Fruit fly (Drosophila melanogaster): ENCODE measurements around the gene Pcyt2.

Gene Pcyt2

DNA sequence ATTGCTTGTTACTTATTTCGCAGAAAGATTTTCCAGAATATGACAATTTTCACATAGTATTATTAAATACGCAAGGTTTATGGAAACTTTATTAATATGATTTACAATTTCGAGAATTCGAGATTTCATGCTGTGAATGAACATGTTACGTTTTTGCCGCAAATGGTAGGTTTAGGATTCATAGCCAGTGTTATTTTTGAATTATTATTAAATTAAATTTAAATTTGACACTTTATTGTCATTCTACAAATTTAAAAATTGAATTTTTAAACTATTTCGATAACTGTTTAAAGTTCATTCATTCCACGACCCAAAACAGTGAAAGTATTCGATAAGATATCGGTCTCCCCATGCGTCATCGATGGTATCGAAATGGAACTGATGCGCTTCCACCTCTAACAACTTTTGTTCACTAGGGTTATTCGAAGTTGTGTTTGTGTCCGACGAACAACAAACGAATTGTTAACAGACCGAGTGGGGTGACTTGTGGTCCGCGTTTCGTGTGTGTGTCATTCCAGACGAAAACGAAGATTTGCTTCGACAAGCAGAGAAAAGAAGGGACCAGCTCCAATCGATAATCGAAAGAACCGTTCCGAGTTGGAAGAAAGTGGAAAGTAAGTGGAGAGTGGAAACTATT is 7.5 kb upstream of the Pcyt2 start, which contains the start of the genes CG32313 and Pcyt1 (continued):
- TF ChIP-seq CG30403 (GFP tag; optimal IDR thresholded peaks at IDR 0.05): no peak
- TF ChIP-seq rib (GFP tag; IDR thresholded peaks at IDR 0.05): no peak
- no peak for TF ChIP-seq wor (GFP tag; IDR thresholded peaks at IDR 0.05)
- no peak for TF ChIP-seq CG4820 (GFP tag; optimal IDR thresholded peaks at IDR 0.05)
- no peak for TF ChIP-seq CG11247 (GFP tag; IDR thresholded peaks at IDR 0.05)
- no peak for TF ChIP-seq nau (GFP tag; optimal IDR thresholded peaks at IDR 0.05)
- TF ChIP-seq Nf-YA (GFP tag; IDR thresholded peaks at IDR 0.05): no peak
- no peak for TF ChIP-seq Taf1 (GFP tag; IDR thresholded peaks at IDR 0.05)
- no peak for TF ChIP-seq CG12071 (GFP tag; optimal IDR thresholded peaks at IDR 0.05)
- no peak for TF ChIP-seq Fer2 (tag; optimal IDR thresholded peaks at IDR 0.05)
- TF ChIP-seq fd102C (GFP tag; optimal IDR thresholded peaks at IDR 0.05): no peak
- TF ChIP-seq CG3407 (GFP tag; optimal IDR thresholded peaks at IDR 0.05): no peak
- no peak for TF ChIP-seq E2f1 (GFP tag; IDR thresholded peaks at IDR 0.05)
- TF ChIP-seq CG3163 (GFP tag; optimal IDR thresholded peaks at IDR 0.05): peak; percentile 9
- TF ChIP-seq Vsx1 (GFP tag; optimal IDR thresholded peaks at IDR 0.05): no peak
- 0 out of 2 replicates have a peak, but pooled peaks have one; percentile 10 for TF ChIP-seq CG3847 (GFP tag; IDR thresholded peaks at IDR 0.05)
- TF ChIP-seq CG12155 (GFP tag; optimal IDR thresholded peaks at IDR 0.05): peak; percentile 12
- no peak for TF ChIP-seq CG18764 (GFP tag; optimal IDR thresholded peaks at IDR 0.05)
- no peak for TF ChIP-seq CG18619 (GFP tag; optimal IDR thresholded peaks at IDR 0.05)
- TF ChIP-seq CG2129 (GFP tag; IDR thresholded peaks at IDR 0.05; ENCODE audit: partially characterized antibody): peak; percentile 73
- TF ChIP-seq CG16815 (GFP tag; optimal IDR thresholded peaks at IDR 0.05): no peak
- TF ChIP-seq zen2 (GFP tag; IDR thresholded peaks at IDR 0.05; ENCODE audit: partially characterized antibody): peak; percentile 77
- no peak for TF ChIP-seq CG4854 (GFP tag; optimal IDR thresholded peaks at IDR 0.05)
- TF ChIP-seq CG4360 (GFP tag; IDR thresholded peaks at IDR 0.05): no peak
- peak; percentile 44 for TF ChIP-seq CG8290 (GFP tag; optimal IDR thresholded peaks at IDR 0.05)
- peak in 1 of 2 experiments; percentile 72 for TF ChIP-seq CG8290 (tag; optimal IDR thresholded peaks at IDR 0.05)
- TF ChIP-seq Rx (GFP tag; IDR thresholded peaks at IDR 0.05): no peak
- TF ChIP-seq CG17612 (GFP tag; IDR thresholded peaks at IDR 0.05): no peak
- peak; percentile 29 for TF ChIP-seq CoRest (tag; optimal IDR thresholded peaks at IDR 0.05)
- TF ChIP-seq sc (optimal IDR thresholded peaks at IDR 0.05): no peak
- no peak for TF ChIP-seq sc (GFP tag; optimal IDR thresholded peaks at IDR 0.05)
- TF ChIP-seq HLHmδ (GFP tag; optimal IDR thresholded peaks at IDR 0.05): no peak
- TF ChIP-seq dimm (GFP tag; IDR thresholded peaks at IDR 0.05): no peak
- TF ChIP-seq amos (GFP tag; IDR thresholded peaks at IDR 0.05; ENCODE audit: partially characterized antibody): peak; percentile 94
- TF ChIP-seq croc (GFP tag; conservative IDR thresholded peaks at IDR 0.05): no peak
- TF ChIP-seq CG1832 (GFP tag; optimal IDR thresholded peaks at IDR 0.05): no peak
- no peak for TF ChIP-seq ara (GFP tag; IDR thresholded peaks at IDR 0.05)
- no peak for TF ChIP-seq run (tag; optimal IDR thresholded peaks at IDR 0.05)
- no peak for TF ChIP-seq sim (GFP tag; IDR thresholded peaks at IDR 0.05)
- TF ChIP-seq CG43689 (GFP tag; IDR thresholded peaks at IDR 0.05): no peak
- TF ChIP-seq CG13287 (GFP tag; IDR thresholded peaks at IDR 0.05; ENCODE audit: partially characterized antibody): peak; percentile 91
- TF ChIP-seq CG6254 (GFP tag; optimal IDR thresholded peaks at IDR 0.05): no peak
- peak; percentile 94 for TF ChIP-seq chinmo (GFP tag; IDR thresholded peaks at IDR 0.05; ENCODE audit: partially characterized antibody)
- no peak for TF ChIP-seq CG6683 (GFP tag; optimal IDR thresholded peaks at IDR 0.05)
- peak; percentile 77 for TF ChIP-seq CG1603 (tag; optimal IDR thresholded peaks at IDR 0.05)
- TF ChIP-seq B-H2 (GFP tag; optimal IDR thresholded peaks at IDR 0.05): peak; percentile 55
- no peak for TF ChIP-seq CG7556 (GFP tag; optimal IDR thresholded peaks at IDR 0.05)
- peak; percentile 58 for TF ChIP-seq Fer1 (GFP tag; optimal IDR thresholded peaks at IDR 0.05)
- TF ChIP-seq toy (GFP tag; IDR thresholded peaks at IDR 0.05): no peak
- TF ChIP-seq bowl (GFP tag; IDR thresholded peaks at IDR 0.05): no peak
- peak; percentile 77 for TF ChIP-seq tna (GFP tag; IDR thresholded peaks at IDR 0.05; ENCODE audit: partially characterized antibody)

Data from whole organism, embryonic.